Worm (Caenorhabditis elegans) whole organism, L1 larva: Measurements from ENCODE around the gene F53F8.4.

Experiments
- C04F5.9 ChIP-seq: sonication (generic microtip); optimal IDR thresholded peaks from 2 replicates; lab custom pipeline; 2016; ENCODE audit warnings: missing genetic modification characterization, missing compliant biosample characterization
- F16B12.6 ChIP-seq: fragments of 150-350 bp; optimal IDR thresholded peaks from 2 replicates; lab custom pipeline; 2014; ENCODE audit warnings: missing biosample characterization, missing genetic modification characterization
- aly-2 ChIP-seq: fragments of 150-350 bp; optimal IDR thresholded peaks from 2 replicates; lab custom pipeline; 2014; ENCODE audit warnings: missing biosample characterization, missing genetic modification characterization
- blmp-1 ChIP-seq: fragments of 150-350 bp; optimal IDR thresholded peaks from 2 replicates; lab custom pipeline; 2014; ENCODE audit warnings: missing biosample characterization, missing genetic modification characterization
- ceh-63 ChIP-seq: fragments of 200-800 bp; sonication (Bioruptor generic); optimal IDR thresholded peaks from 2 replicates; lab custom pipeline; 2018; ENCODE audit warnings: mild to moderate bottlenecking, missing genetic modification characterization, missing compliant biosample characterization
- ceh-8 ChIP-seq: fragments of 200-800 bp; sonication (Bioruptor generic); optimal IDR thresholded peaks from 2 replicates; lab custom pipeline; 2018; ENCODE audit warnings: mild to moderate bottlenecking, missing genetic modification characterization, moderate library complexity, missing compliant biosample characterization
- ceh-82 ChIP-seq, 3 experiments: fragments of 150-350 bp in 1 of 3; sonication (generic microtip) in 2 of 3; optimal IDR thresholded peaks; 2 replicates each; lab custom pipeline; 2014 to 2017; ENCODE audit warnings: missing biosample characterization in 3 of 3, missing genetic modification characterization in 3 of 3
- ceh-88 ChIP-seq: fragments of 200-800 bp; sonication (Bioruptor generic); IDR thresholded peaks from 2 replicates; pipeline ENCODE4 v1.3.6; 2022; ENCODE audit warnings: missing genetic modification characterization, missing compliant biosample characterization
- ceh-90 ChIP-seq: sonication (generic microtip); optimal IDR thresholded peaks from 2 replicates; lab custom pipeline; 2016; ENCODE audit warnings: missing genetic modification characterization, missing compliant biosample characterization
- ces-1 ChIP-seq: fragments of 150-350 bp; optimal IDR thresholded peaks from 2 replicates; lab custom pipeline; 2014; ENCODE audit warnings: missing biosample characterization, missing genetic modification reagents, missing genetic modification characterization
- dpl-1 ChIP-seq, 3 experiments: fragments of 150-350 bp in 2 of 3; sonication (generic microtip) in 1 of 3; optimal IDR thresholded peaks; 2 replicates each; lab custom pipeline; 2014 to 2017; ENCODE audit warnings: missing biosample characterization in 3 of 3, missing genetic modification characterization in 3 of 3, missing genetic modification reagents in 3 of 3
- dsc-1 ChIP-seq: sonication (generic microtip); optimal IDR thresholded peaks from 2 replicates; lab custom pipeline; 2016; ENCODE audit warnings: mild to moderate bottlenecking, missing genetic modification characterization, missing compliant biosample characterization
- efl-3 ChIP-seq: fragments of 200-800 bp; sonication (Bioruptor generic); optimal IDR thresholded peaks from 2 replicates; lab custom pipeline; 2018; ENCODE audit warnings: mild to moderate bottlenecking, missing genetic modification characterization, missing compliant biosample characterization
- egl-27 ChIP-seq, 2 experiments: fragments of 150-350 bp in 1 of 2; sonication (generic microtip); optimal IDR thresholded peaks; 3 replicates each; lab custom pipeline; 2017 to 2018; ENCODE audit warnings: missing biosample characterization in 2 of 2, missing genetic modification characterization in 2 of 2, missing genetic modification reagents in 2 of 2
- elt-2 ChIP-seq: sonication (generic microtip); optimal IDR thresholded peaks from 2 replicates; lab custom pipeline; 2016; ENCODE audit warnings: missing genetic modification characterization, mild to moderate bottlenecking, inconsistent platforms, missing compliant biosample characterization, missing genetic modification reagents
- fkh-10 ChIP-seq: sonication (generic microtip); optimal IDR thresholded peaks from 2 replicates; lab custom pipeline; 2017; ENCODE audit warnings: missing biosample characterization, missing genetic modification reagents, missing genetic modification characterization
- fkh-8 ChIP-seq: sonication (generic microtip); optimal IDR thresholded peaks from 2 replicates; lab custom pipeline; 2016; ENCODE audit warnings: mild to moderate bottlenecking, missing genetic modification characterization, missing compliant biosample characterization
- grh-1 ChIP-seq: fragments of 200-800 bp; sonication (Bioruptor generic); IDR thresholded peaks from 2 replicates; pipeline ENCODE4 v1.3.6; 2022; ENCODE audit warnings: missing genetic modification reagents, missing genetic modification characterization, missing compliant biosample characterization
- hlh-4 ChIP-seq: sonication (generic microtip); optimal IDR thresholded peaks from 2 replicates; lab custom pipeline; 2016; ENCODE audit warnings: mild to moderate bottlenecking, missing genetic modification characterization, missing compliant biosample characterization
- irx-1 ChIP-seq: sonication (generic microtip); optimal IDR thresholded peaks from 2 replicates; lab custom pipeline; 2016; ENCODE audit warnings: missing genetic modification characterization, missing compliant biosample characterization
- lin-13 ChIP-seq: fragments of 150-350 bp; optimal IDR thresholded peaks from 2 replicates; lab custom pipeline; 2014; ENCODE audit warnings: missing biosample characterization, missing genetic modification reagents, missing genetic modification characterization
- lin-14 ChIP-seq: fragments of 200-800 bp; sonication (Bioruptor generic); optimal IDR thresholded peaks from 2 replicates; lab custom pipeline; 2018; ENCODE audit warnings: mild to moderate bottlenecking, missing genetic modification characterization, moderate library complexity, missing compliant biosample characterization
- lin-15B ChIP-seq: fragments of 150-350 bp; sonication (generic microtip); optimal IDR thresholded peaks from 3 replicates; lab custom pipeline; 2014; ENCODE audit warnings: missing biosample characterization, missing genetic modification characterization
- lin-35 ChIP-seq, 2 experiments: fragments of 150-350 bp; optimal IDR thresholded peaks; 2 replicates each; lab custom pipeline; 2014; ENCODE audit warnings: missing biosample characterization in 2 of 2, missing genetic modification characterization in 2 of 2, missing genetic modification reagents in 2 of 2
- lir-3 ChIP-seq: sonication (generic microtip); optimal IDR thresholded peaks from 2 replicates; lab custom pipeline; 2016; ENCODE audit warnings: mild to moderate bottlenecking, missing genetic modification characterization, moderate library complexity, missing compliant biosample characterization; ENCODE audit not compliant: poor library complexity
- mef-2 ChIP-seq: fragments of 150-350 bp; optimal IDR thresholded peaks from 2 replicates; lab custom pipeline; 2014; ENCODE audit warnings: missing biosample characterization, missing genetic modification characterization
- mep-1 ChIP-seq: fragments of 150-350 bp; optimal IDR thresholded peaks from 2 replicates; lab custom pipeline; 2014; ENCODE audit warnings: missing biosample characterization, missing genetic modification characterization
- nhr-11 ChIP-seq: fragments of 150-350 bp; optimal IDR thresholded peaks from 2 replicates; lab custom pipeline; 2014; ENCODE audit warnings: missing biosample characterization, missing genetic modification characterization
- nhr-12 ChIP-seq: sonication (generic microtip); optimal IDR thresholded peaks from 2 replicates; lab custom pipeline; 2017; ENCODE audit warnings: missing biosample characterization, missing genetic modification characterization
- nhr-19 ChIP-seq: fragments of 200-800 bp; sonication (Bioruptor generic); conservative IDR thresholded peaks from 2 replicates; pipeline ENCODE4 v1.3.6; 2022; ENCODE audit warnings: missing genetic modification characterization, missing compliant biosample characterization
- nhr-20 ChIP-seq: sonication (generic microtip); optimal IDR thresholded peaks from 2 replicates; lab custom pipeline; 2016; ENCODE audit warnings: mild to moderate bottlenecking, missing genetic modification characterization, missing compliant biosample characterization
- nhr-71 ChIP-seq: sonication (generic microtip); optimal IDR thresholded peaks from 2 replicates; lab custom pipeline; 2016; ENCODE audit warnings: mild to moderate bottlenecking, missing genetic modification characterization, moderate library complexity, missing compliant biosample characterization
- nhr-84 ChIP-seq: sonication (generic microtip); optimal IDR thresholded peaks from 2 replicates; lab custom pipeline; 2017; ENCODE audit warnings: missing biosample characterization, missing genetic modification characterization
- nhr-85 ChIP-seq: sonication (generic microtip); peaks from one replicate; lab custom pipeline; 2016; ENCODE audit warnings: missing genetic modification characterization, inconsistent platforms, missing compliant biosample characterization
- nhr-90 ChIP-seq: sonication (generic microtip); optimal IDR thresholded peaks from 2 replicates; lab custom pipeline; 2016; ENCODE audit warnings: mild to moderate bottlenecking, missing genetic modification characterization, missing compliant biosample characterization; ENCODE audit not compliant: poor library complexity
- pax-3 ChIP-seq: fragments of 200-800 bp; sonication (Bioruptor generic); optimal IDR thresholded peaks from 2 replicates; lab custom pipeline; 2018; ENCODE audit warnings: mild to moderate bottlenecking, missing genetic modification characterization, moderate library complexity, missing compliant biosample characterization
- pqm-1 ChIP-seq: sonication (generic microtip); optimal IDR thresholded peaks from 3 replicates; lab custom pipeline; 2017; ENCODE audit warnings: missing biosample characterization, missing genetic modification characterization
- skn-1 ChIP-seq: fragments of 150-350 bp; optimal IDR thresholded peaks from 2 replicates; lab custom pipeline; 2014; ENCODE audit warnings: missing biosample characterization, missing genetic modification characterization
- snpc-4 ChIP-seq: fragments of 150-350 bp; optimal IDR thresholded peaks from 2 replicates; lab custom pipeline; 2014; ENCODE audit warnings: missing biosample characterization, missing genetic modification characterization
- snu-23 ChIP-seq: sonication (generic microtip); optimal IDR thresholded peaks from 2 replicates; lab custom pipeline; 2016; ENCODE audit warnings: missing genetic modification characterization, missing compliant biosample characterization
- sup-37 ChIP-seq: fragments of 200-800 bp; sonication (Bioruptor generic); optimal IDR thresholded peaks from 2 replicates; lab custom pipeline; 2018; ENCODE audit warnings: mild to moderate bottlenecking, missing genetic modification characterization, missing compliant biosample characterization
- swsn-7 ChIP-seq: sonication (generic microtip); optimal IDR thresholded peaks from 2 replicates; lab custom pipeline; 2016; ENCODE audit warnings: missing genetic modification characterization, missing compliant biosample characterization
- tbx-2 ChIP-seq: sonication (generic microtip); optimal IDR thresholded peaks from 2 replicates; lab custom pipeline; 2016; ENCODE audit warnings: missing genetic modification characterization, missing compliant biosample characterization
- tlp-1 ChIP-seq: fragments of 150-350 bp; optimal IDR thresholded peaks from 2 replicates; lab custom pipeline; 2014; ENCODE audit warnings: missing biosample characterization, missing genetic modification characterization
- unc-130 ChIP-seq: fragments of 150-350 bp; optimal IDR thresholded peaks from 2 replicates; lab custom pipeline; 2017; ENCODE audit warnings: missing biosample characterization, missing genetic modification characterization, inconsistent platforms
- unc-30 ChIP-seq: sonication (generic microtip); optimal IDR thresholded peaks from 2 replicates; lab custom pipeline; 2017; ENCODE audit warnings: missing biosample characterization, missing genetic modification characterization
- unc-86 ChIP-seq: sonication (generic microtip); optimal IDR thresholded peaks from 2 replicates; lab custom pipeline; 2016; ENCODE audit warnings: missing genetic modification characterization, missing compliant biosample characterization
- unc-98 ChIP-seq: fragments of 200-800 bp; sonication (Bioruptor generic); IDR thresholded peaks from 2 replicates; pipeline ENCODE4 v1.3.6; 2022; ENCODE audit warnings: missing genetic modification characterization, missing compliant biosample characterization
- vab-15 ChIP-seq: sonication (generic microtip); optimal IDR thresholded peaks from 2 replicates; lab custom pipeline; 2017; ENCODE audit warnings: missing genotype, mild to moderate bottlenecking, missing genetic modification characterization, missing compliant biosample characterization
- xbp-1 ChIP-seq: sonication (generic microtip); optimal IDR thresholded peaks from 2 replicates; lab custom pipeline; 2016; ENCODE audit warnings: missing genetic modification characterization, missing compliant biosample characterization
- zag-1 ChIP-seq: fragments of 150-350 bp; optimal IDR thresholded peaks from 2 replicates; lab custom pipeline; 2014; ENCODE audit warnings: missing biosample characterization, missing genetic modification characterization
- zip-4 ChIP-seq: fragments of 200-800 bp; sonication (Bioruptor generic); optimal IDR thresholded peaks from 2 replicates; lab custom pipeline; 2018; ENCODE audit warnings: mild to moderate bottlenecking, missing genetic modification characterization, moderate library complexity, missing compliant biosample characterization

Gene F53F8.4

DNA sequence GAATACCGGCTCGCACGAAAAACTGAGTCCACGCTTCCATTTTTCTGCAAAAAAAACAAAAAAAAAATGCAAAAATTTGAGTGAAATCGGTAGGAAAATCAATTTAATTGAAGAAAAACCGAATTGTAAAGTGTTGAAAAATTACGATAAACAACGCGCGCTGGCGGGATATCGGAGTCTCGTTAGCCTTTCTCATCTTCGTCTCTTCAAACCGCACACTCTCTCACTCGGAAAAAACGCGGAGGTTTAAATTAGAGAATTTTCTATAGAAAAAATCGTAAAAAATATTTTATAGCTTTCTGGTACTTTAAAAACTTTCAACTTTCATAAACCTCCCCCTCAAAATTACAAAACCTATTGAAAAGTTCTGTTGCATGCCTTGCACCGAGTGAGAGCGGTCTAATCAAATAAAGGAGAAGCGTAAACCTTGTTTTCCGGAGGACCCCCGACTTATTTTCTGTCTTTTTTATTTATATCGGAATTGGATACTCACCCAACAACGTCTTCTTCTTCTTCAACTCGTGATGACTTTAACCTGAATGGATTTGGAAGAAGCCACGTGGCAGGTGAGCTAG is 12.6 kb upstream of the F53F8.4 start, which contains the start of the genes F53F8.5 and F53F8.6 (continued):
- TF ChIP-seq fkh-10 (no peak), ceh-63 (GFP tag; lab: Kevin White, UChicago) (no peak), snu-23 (GFP tag; lab: Kevin White, UChicago) (peak; percentile 69), aly-2 (tag; lab: Kevin White, UChicago) (no peak), nhr-84 (tag; lab: Kevin White, UChicago) (no peak), ces-1 (GFP tag; lab: Kevin White, UChicago) (no peak), C04F5.9 (tag; lab: Kevin White, UChicago) (no peak), elt-2 (no peak), tbx-2 (tag; lab: Kevin White, UChicago) (peak; percentile 64), ceh-88 (GFP tag; lab: Robert Waterston, UW) (no peak), mep-1 (peak; percentile 62), ceh-82 (tag; optimal IDR thresholded peaks at IDR 0.05; lab: Kevin White, UChicago) (peak; percentile 29 to 57 (median 53)), nhr-12 (no peak), unc-98 (GFP tag; lab: Robert Waterston, UW) (no peak), dsc-1 (tag; lab: Kevin White, UChicago) (peak; percentile 62), hlh-4 (tag; lab: Kevin White, UChicago) (no peak), egl-27 (tag; optimal IDR thresholded peaks at IDR 0.05; lab: Kevin White, UChicago) (no peak), dpl-1 (GFP tag; optimal IDR thresholded peaks at IDR 0.05; lab: Kevin White, UChicago) (peak; percentile 87 to 91 (median 91)), skn-1 (tag; lab: Kevin White, UChicago) (peak; percentile 60), unc-30 (tag; lab: Kevin White, UChicago) (no peak), sup-37 (GFP tag; lab: Kevin White, UChicago) (no peak), nhr-19 (GFP tag; lab: Robert Waterston, UW) (peak; percentile 62), fkh-8 (no peak), pax-3 (no peak), mef-2 (tag; lab: Kevin White, UChicago) (no peak), lin-15B (tag; lab: Kevin White, UChicago) (peak; percentile 6), efl-3 (GFP tag; lab: Kevin White, UChicago) (no peak), xbp-1 (tag; lab: Kevin White, UChicago) (peak; percentile 56), ceh-90 (tag; lab: Kevin White, UChicago) (no peak), lin-13 (GFP tag; lab: Kevin White, UChicago) (peak; percentile 43), tlp-1 (tag; lab: Kevin White, UChicago) (no peak), nhr-90 (peak; percentile 71), lin-14 (GFP tag; lab: Kevin White, UChicago) (peak; percentile 55), swsn-7 (tag; lab: Kevin White, UChicago) (peak; percentile 67), lin-35 (GFP tag; optimal IDR thresholded peaks at IDR 0.05; lab: Kevin White, UChicago) (peak; percentile 90 to 95), zip-4 (GFP tag; lab: Kevin White, UChicago) (no peak), snpc-4 (tag; lab: Kevin White, UChicago) (peak; percentile 49), unc-86 (tag; lab: Kevin White, UChicago) (peak; percentile 53), zag-1 (tag; lab: Kevin White, UChicago) (no peak), nhr-20 (tag; lab: Kevin White, UChicago) (peak; percentile 58), grh-1 (peak; percentile 55; the same call in 1 of the 2 replicates), ceh-8 (GFP tag; lab: Kevin White, UChicago) (no peak), irx-1 (tag; lab: Kevin White, UChicago) (peak; percentile 49), pqm-1 (tag; lab: Kevin White, UChicago) (no peak), lir-3 (no peak), nhr-11 (tag; lab: Kevin White, UChicago) (peak; percentile 21), nhr-71 (tag; lab: Kevin White, UChicago) (peak; percentile 82), blmp-1 (tag; lab: Kevin White, UChicago) (peak; percentile 28), nhr-85 (peak; percentile 50), unc-130 (tag; lab: Kevin White, UChicago) (peak; percentile 44), vab-15 (tag; lab: Kevin White, UChicago) (no peak), F16B12.6 (no peak)
- TF ChIP-seq, all 84 proteins: peak for 35
